Fruit fly (Drosophila melanogaster): ENCODE measurements around the gene Taf12.

Taf12 gene

DNA sequence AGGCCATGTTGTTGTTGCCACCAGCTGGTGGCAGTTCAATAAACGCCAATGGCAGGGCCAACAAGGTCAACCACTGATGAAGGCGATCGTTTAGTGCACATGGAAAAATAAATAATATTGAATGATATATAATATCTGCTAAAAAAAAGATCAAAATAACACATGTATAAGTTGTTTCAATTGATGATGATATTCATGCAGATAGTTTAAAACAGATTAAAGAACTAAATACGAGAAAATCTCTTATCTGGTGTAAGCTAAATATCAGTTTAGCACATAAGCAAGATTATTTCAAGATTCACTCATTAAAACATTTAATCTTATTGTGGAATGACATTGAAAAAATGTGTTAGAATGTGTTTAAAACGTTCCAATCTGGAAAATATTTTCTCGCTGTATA lies 16.0 kb downstream of the Taf12 start (continued):
- TF ChIP-seq Asciz (GFP tag; optimal IDR thresholded peaks at IDR 0.05) (peak; percentile 45), gsb-n (tag; optimal IDR thresholded peaks at IDR 0.05) (peak; percentile 12), lola (GFP tag; optimal IDR thresholded peaks at IDR 0.05) (peak in 1 of 3 experiments; percentile 7), HHEX (GFP tag; optimal IDR thresholded peaks at IDR 0.05) (no peak), ttk (GFP tag; IDR thresholded peaks at IDR 0.05) (peak; percentile 35; the same call in 1 of the 2 replicates), dmrt99B (tag; optimal IDR thresholded peaks at IDR 0.05) (peak; percentile 82), CG10543 (GFP tag; optimal IDR thresholded peaks at IDR 0.05) (no peak), CG42726 (GFP tag; IDR thresholded peaks at IDR 0.05; ENCODE audit: partially characterized antibody) (no peak), CG17829 (tag; optimal IDR thresholded peaks at IDR 0.05) (peak; percentile 47), tgo (GFP tag; IDR thresholded peaks at IDR 0.05) (peak; percentile 39; the same call in 1 of the 3 replicates), hkb (optimal IDR thresholded peaks at IDR 0.05) (no peak), hkb (GFP tag; IDR thresholded peaks at IDR 0.05) (peak; percentile 38; the same call in 1 of the 2 replicates), bcd (GFP tag; optimal IDR thresholded peaks at IDR 0.05) (peak; percentile 7), CG10366 (GFP tag; IDR thresholded peaks at IDR 0.05) (peak; percentile 8; the same call in 1 of the 2 replicates), Hr78 (GFP tag; optimal IDR thresholded peaks at IDR 0.05) (peak in 1 of 2 experiments; percentile 64), CG10209 (GFP tag; optimal IDR thresholded peaks at IDR 0.05) (peak; percentile 49), CG11723 (GFP tag; optimal IDR thresholded peaks at IDR 0.05) (peak; percentile 14), phol (tag; optimal IDR thresholded peaks at IDR 0.05) (peak; percentile 61), ewg (GFP tag; optimal IDR thresholded peaks at IDR 0.05) (peak; percentile 6)

DNA sequence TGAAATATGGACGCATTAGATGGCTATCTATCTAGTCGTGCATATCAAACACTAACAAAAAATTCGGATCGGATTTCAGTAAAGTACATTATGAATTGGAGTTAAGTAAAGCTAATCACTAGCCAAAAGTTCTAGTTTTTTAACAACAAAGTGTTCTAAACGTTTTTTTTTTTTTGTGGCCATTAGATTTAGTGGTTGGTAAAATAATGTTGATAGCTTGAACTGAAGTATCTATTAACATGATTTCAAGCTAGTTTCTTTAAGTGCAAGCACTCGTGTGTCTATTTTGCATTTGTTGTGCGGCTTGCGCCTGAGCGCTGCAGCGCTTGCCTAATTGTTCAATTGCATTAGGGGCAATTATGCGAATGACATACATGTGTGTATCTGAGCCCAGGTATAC lies 16.9 kb downstream of the Taf12 start:
- TF ChIP-seq CG16815 (GFP tag; optimal IDR thresholded peaks at IDR 0.05) (no peak), pan (optimal IDR thresholded peaks at IDR 0.05) (no peak), pan (GFP tag; optimal IDR thresholded peaks at IDR 0.05 in 1 of 2, IDR thresholded peaks at IDR 0.05 in 1 of 2) (peak in 1 of 2 experiments; percentile 14), abd-A (tag; optimal IDR thresholded peaks at IDR 0.05) (no peak), kay (GFP tag; optimal IDR thresholded peaks at IDR 0.05) (no peak), dm (GFP tag; optimal IDR thresholded peaks at IDR 0.05) (no peak), hbn (GFP tag; IDR thresholded peaks at IDR 0.05; ENCODE audit: partially characterized antibody) (no peak), bab2 (GFP tag; optimal IDR thresholded peaks at IDR 0.05) (no peak), Eip74EF (GFP tag; optimal IDR thresholded peaks at IDR 0.05) (no peak), CG34376 (GFP tag; optimal IDR thresholded peaks at IDR 0.05) (no peak), TFAM (GFP tag; optimal IDR thresholded peaks at IDR 0.05) (no peak), Oli (tag; optimal IDR thresholded peaks at IDR 0.05) (peak; percentile 12), Myb (GFP tag; optimal IDR thresholded peaks at IDR 0.05) (no peak), Scr (GFP tag; IDR thresholded peaks at IDR 0.05; ENCODE audit: partially characterized antibody) (no peak), PHDP (tag; optimal IDR thresholded peaks at IDR 0.05) (peak; percentile 2), Dip3 (GFP tag; optimal IDR thresholded peaks at IDR 0.05) (no peak), crp (GFP tag; optimal IDR thresholded peaks at IDR 0.05) (no peak), CG12299 (tag; optimal IDR thresholded peaks at IDR 0.05) (no peak), ind (GFP tag; optimal IDR thresholded peaks at IDR 0.05) (no peak), CG6654 (GFP tag; optimal IDR thresholded peaks at IDR 0.05) (no peak), CTCF (GFP tag; optimal IDR thresholded peaks at IDR 0.05) (no peak), chn (GFP tag; optimal IDR thresholded peaks at IDR 0.05) (no peak), Dfd (GFP tag; optimal IDR thresholded peaks at IDR 0.05) (no peak), CG10654 (GFP tag; optimal IDR thresholded peaks at IDR 0.05) (no peak), eyg (GFP tag; optimal IDR thresholded peaks at IDR 0.05) (no peak), kah (GFP tag; optimal IDR thresholded peaks at IDR 0.05) (no peak), CG32772 (GFP tag; IDR thresholded peaks at IDR 0.05) (no peak), CG14860 (GFP tag; IDR thresholded peaks at IDR 0.05; ENCODE audit: partially characterized antibody) (no peak), CG3407 (GFP tag; optimal IDR thresholded peaks at IDR 0.05) (no peak), ham (GFP tag; IDR thresholded peaks at IDR 0.05) (no peak), CG18011 (GFP tag; optimal IDR thresholded peaks at IDR 0.05) (no peak), dysf (GFP tag; IDR thresholded peaks at IDR 0.05) (0 out of 3 replicates have a peak, but pooled peaks have one; percentile 30)

Measured in whole organism, embryonic.